Worm (Caenorhabditis elegans) whole organism, late embryonic: ENCODE results near the gene nlp-7.
A peak's percentile ranks its signal among the peaks of the same experiment; 100 is the strongest.

ENCODE experiments used
- C08G9.2 ChIP-seq: sonication (generic microtip); optimal IDR thresholded peaks from 2 replicates; lab custom pipeline; 2016; ENCODE audit warnings: mild to moderate bottlenecking, missing genetic modification characterization, moderate library complexity, missing compliant biosample characterization
- K02D7.2 ChIP-seq: sonication (generic microtip); optimal IDR thresholded peaks from 2 replicates; lab custom pipeline; 2017; ENCODE audit warnings: mild to moderate bottlenecking, missing genetic modification characterization, missing compliant biosample characterization
- T23F11.4 ChIP-seq: fragments of 200-800 bp; sonication (Bioruptor generic); optimal IDR thresholded peaks from 2 replicates; lab custom pipeline; 2018; ENCODE audit warnings: mild to moderate bottlenecking, missing genetic modification characterization, missing compliant biosample characterization
- ceh-14 ChIP-seq: sonication (generic microtip); optimal IDR thresholded peaks from 2 replicates; lab custom pipeline; 2016; ENCODE audit warnings: missing genotype, missing genetic modification characterization, missing compliant biosample characterization
- ceh-2 ChIP-seq: sonication (generic microtip); optimal IDR thresholded peaks from 2 replicates; lab custom pipeline; 2016; ENCODE audit warnings: missing genotype, missing genetic modification characterization, missing compliant biosample characterization
- ceh-30 ChIP-seq: fragments of 150-350 bp; optimal IDR thresholded peaks from 2 replicates; lab custom pipeline; 2014; ENCODE audit warnings: missing biosample characterization, missing genetic modification characterization
- ceh-31 ChIP-seq: sonication (generic microtip); optimal IDR thresholded peaks from 2 replicates; lab custom pipeline; 2016; ENCODE audit warnings: missing genetic modification characterization, missing compliant biosample characterization
- ceh-34 ChIP-seq: sonication (generic microtip); optimal IDR thresholded peaks from 2 replicates; lab custom pipeline; 2016; ENCODE audit warnings: mild to moderate bottlenecking, missing genetic modification characterization, missing compliant biosample characterization
- ceh-45 ChIP-seq: fragments of 200-800 bp; sonication (Bioruptor generic); IDR thresholded peaks from 2 replicates; pipeline ENCODE4 v1.3.6; 2022; ENCODE audit warnings: missing genetic modification reagents, missing genetic modification characterization, missing compliant biosample characterization
- ceh-48 ChIP-seq: sonication (generic microtip); optimal IDR thresholded peaks from 2 replicates; lab custom pipeline; 2016; ENCODE audit warnings: missing genetic modification characterization, inconsistent platforms, missing compliant biosample characterization
- ceh-6 ChIP-seq: fragments of 200-800 bp; sonication (Bioruptor generic); optimal IDR thresholded peaks from 2 replicates; lab custom pipeline; 2018; ENCODE audit warnings: mild to moderate bottlenecking, missing genetic modification characterization, missing compliant biosample characterization
- ceh-9 ChIP-seq: sonication (generic microtip); optimal IDR thresholded peaks from 2 replicates; lab custom pipeline; 2016; ENCODE audit warnings: mild to moderate bottlenecking, missing genetic modification characterization, inconsistent platforms, missing compliant biosample characterization
- che-1 ChIP-seq: sonication (generic microtip); optimal IDR thresholded peaks from 2 replicates; lab custom pipeline; 2016; ENCODE audit warnings: mild to moderate bottlenecking, missing genetic modification characterization, missing compliant biosample characterization
- dmd-4 ChIP-seq: sonication (generic microtip); optimal IDR thresholded peaks from 2 replicates; lab custom pipeline; 2016; ENCODE audit warnings: borderline replicate concordance, missing genetic modification characterization, missing compliant biosample characterization
- dve-1 ChIP-seq: sonication (generic microtip); optimal IDR thresholded peaks from 2 replicates; lab custom pipeline; 2017; ENCODE audit warnings: antibody characterized with exemption, mild to moderate bottlenecking, missing genetic modification characterization, missing compliant biosample characterization
- elt-2 ChIP-seq: sonication (generic microtip); optimal IDR thresholded peaks from 2 replicates; lab custom pipeline; 2016; ENCODE audit warnings: missing genetic modification reagents, missing genetic modification characterization, missing compliant biosample characterization
- elt-4 ChIP-seq: sonication (generic microtip); optimal IDR thresholded peaks from 2 replicates; lab custom pipeline; 2016; ENCODE audit warnings: missing genetic modification characterization, missing compliant biosample characterization
- eyg-1 ChIP-seq: sonication (generic microtip); optimal IDR thresholded peaks from 2 replicates; lab custom pipeline; 2016; ENCODE audit warnings: missing genotype, missing genetic modification characterization, missing compliant biosample characterization
- fkh-10 ChIP-seq: fragments of 150-350 bp; optimal IDR thresholded peaks from 2 replicates; lab custom pipeline; 2014; ENCODE audit warnings: missing biosample characterization, missing genetic modification reagents, missing genetic modification characterization
- fkh-6 ChIP-seq: sonication (generic microtip); optimal IDR thresholded peaks from 2 replicates; lab custom pipeline; 2016; ENCODE audit warnings: missing genetic modification characterization, missing compliant biosample characterization
- hlh-15 ChIP-seq: sonication (generic microtip); optimal IDR thresholded peaks from 2 replicates; lab custom pipeline; 2016; ENCODE audit warnings: missing genetic modification characterization, missing compliant biosample characterization
- hlh-30 ChIP-seq: sonication (generic microtip); optimal IDR thresholded peaks from 2 replicates; lab custom pipeline; 2017; ENCODE audit warnings: antibody characterized with exemption, missing genetic modification characterization, missing compliant biosample characterization; ENCODE audit not compliant: insufficient read depth
- hlh-6 ChIP-seq: sonication (generic microtip); optimal IDR thresholded peaks from 2 replicates; lab custom pipeline; 2016; ENCODE audit warnings: missing genotype, missing genetic modification characterization, missing compliant biosample characterization
- hlh-8 ChIP-seq: sonication (generic microtip); optimal IDR thresholded peaks from 2 replicates; lab custom pipeline; 2016; ENCODE audit warnings: missing genotype, missing genetic modification characterization, missing compliant biosample characterization
- lin-11 ChIP-seq: fragments of 200-800 bp; sonication (Bioruptor generic); optimal IDR thresholded peaks from 2 replicates; lab custom pipeline; 2018; ENCODE audit warnings: mild to moderate bottlenecking, missing genetic modification characterization, missing compliant biosample characterization
- madf-2 ChIP-seq: sonication (generic microtip); optimal IDR thresholded peaks from 2 replicates; lab custom pipeline; 2017; ENCODE audit warnings: missing genetic modification characterization, missing compliant biosample characterization
- nfya-1 ChIP-seq: sonication (generic microtip); optimal IDR thresholded peaks from 2 replicates; lab custom pipeline; 2017; ENCODE audit warnings: missing genetic modification characterization, mild to moderate bottlenecking, missing compliant biosample characterization, antibody characterized with exemption, moderate library complexity
- nhr-232 ChIP-seq: sonication (generic microtip); optimal IDR thresholded peaks from 2 replicates; lab custom pipeline; 2016; ENCODE audit warnings: missing genetic modification characterization, missing compliant biosample characterization
- npax-4 ChIP-seq: sonication (generic microtip); optimal IDR thresholded peaks from 2 replicates; lab custom pipeline; 2016; ENCODE audit warnings: missing genetic modification characterization, missing compliant biosample characterization
- pha-4 ChIP-seq: fragments of 150-350 bp; optimal IDR thresholded peaks from 2 replicates; lab custom pipeline; 2018; ENCODE audit warnings: missing biosample characterization, missing genetic modification reagents, missing genetic modification characterization
- pqm-1 ChIP-seq: sonication (generic microtip); optimal IDR thresholded peaks from 2 replicates; lab custom pipeline; 2016; ENCODE audit warnings: missing genetic modification characterization, missing compliant biosample characterization
- ref-2 ChIP-seq: sonication (generic microtip); optimal IDR thresholded peaks from 2 replicates; lab custom pipeline; 2016; ENCODE audit warnings: missing genetic modification characterization, missing compliant biosample characterization
- rnt-1 ChIP-seq: sonication (generic microtip); optimal IDR thresholded peaks from 2 replicates; lab custom pipeline; 2016; ENCODE audit warnings: missing genetic modification characterization, missing compliant biosample characterization
- sdc-2 ChIP-seq: sonication (generic microtip); optimal IDR thresholded peaks from 2 replicates; lab custom pipeline; 2016; ENCODE audit warnings: missing genotype, missing genetic modification characterization, missing compliant biosample characterization
- tbx-2 ChIP-seq: sonication (generic microtip); optimal IDR thresholded peaks from 2 replicates; lab custom pipeline; 2016; ENCODE audit warnings: missing genetic modification characterization, missing compliant biosample characterization
- tbx-7 ChIP-seq: sonication (generic microtip); optimal IDR thresholded peaks from 2 replicates; lab custom pipeline; 2016; ENCODE audit warnings: missing genotype, missing genetic modification characterization, missing compliant biosample characterization
- unc-3 ChIP-seq, 2 experiments: fragments of 200-800 bp in 1 of 2; sonication (Bioruptor generic) in 1 of 2; sonication (generic microtip) in 1 of 2; conservative IDR thresholded peaks in 1 of 2; optimal IDR thresholded peaks in 1 of 2; 2 replicates each; pipeline versions ENCODE4 v1.3.6 to Lab custom; 2016 to 2022; ENCODE audit warnings: missing compliant biosample characterization in 2 of 2, missing genetic modification characterization in 2 of 2, missing genetic modification reagents in 1 of 2
- unc-42 ChIP-seq: sonication (generic microtip); optimal IDR thresholded peaks from 2 replicates; lab custom pipeline; 2016; ENCODE audit warnings: missing genotype, missing genetic modification characterization, missing compliant biosample characterization
- unc-55 ChIP-seq: sonication (generic microtip); optimal IDR thresholded peaks from 2 replicates; lab custom pipeline; 2017; ENCODE audit warnings: missing biosample characterization, missing genetic modification reagents, missing genetic modification characterization
- zip-5 ChIP-seq: sonication (generic microtip); optimal IDR thresholded peaks from 2 replicates; lab custom pipeline; 2016; ENCODE audit warnings: missing genetic modification characterization, missing compliant biosample characterization
- ztf-16 ChIP-seq: sonication (generic microtip); optimal IDR thresholded peaks from 2 replicates; lab custom pipeline; 2017; ENCODE audit warnings: missing genetic modification characterization, missing compliant biosample characterization

The nlp-7 gene

DNA sequence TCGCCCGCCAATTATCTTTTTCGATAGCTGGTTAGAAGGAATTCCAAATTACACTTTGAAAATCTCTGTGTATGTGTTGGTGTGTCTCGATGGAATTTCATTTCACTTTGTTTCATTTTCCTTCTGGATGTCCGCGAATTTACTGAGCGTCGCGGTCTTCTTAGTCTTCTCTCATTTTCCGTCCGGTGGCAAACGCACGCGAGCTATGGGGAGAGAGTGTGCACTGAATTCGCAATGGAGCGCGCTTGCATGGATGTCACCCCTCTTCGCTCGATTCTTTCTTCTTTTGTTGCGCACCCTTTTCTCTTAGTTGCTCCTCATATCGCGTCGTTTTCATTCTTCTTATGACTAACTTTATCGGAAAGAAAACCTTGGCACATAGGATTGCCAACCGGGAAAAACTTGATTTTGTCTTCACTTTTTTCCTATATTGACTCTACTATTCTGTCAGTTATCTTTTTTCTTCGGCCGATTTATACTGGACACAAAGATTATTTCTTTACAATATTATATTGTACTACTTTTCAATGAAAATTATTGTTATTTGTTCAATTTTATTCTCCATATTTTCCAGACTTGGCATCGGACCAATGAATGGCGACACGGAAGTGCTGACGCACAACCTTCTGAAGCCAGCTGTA is 41.2 kb upstream of the nlp-7 start, which contains the start of gene dhhc-14 (continued):
- no peak for TF ChIP-seq elt-4 (tag; lab: Kevin White, UChicago)
- no peak for TF ChIP-seq npax-4 (tag; lab: Kevin White, UChicago)
- TF ChIP-seq C08G9.2 (tag; lab: Kevin White, UChicago), result peak; percentile 1
- TF ChIP-seq che-1, result no peak
- peak; percentile 16 for TF ChIP-seq madf-2 (tag; lab: Kevin White, UChicago)
- peak; percentile 79 for TF ChIP-seq tbx-2
- TF ChIP-seq ceh-2, result peak; percentile 47
- TF ChIP-seq dve-1, result no peak
- peak; percentile 31 for TF ChIP-seq unc-55 (GFP tag; lab: Kevin White, UChicago)
- no peak for TF ChIP-seq T23F11.4 (GFP tag; lab: Kevin White, UChicago)
- no peak for TF ChIP-seq zip-5 (tag; lab: Kevin White, UChicago)

DNA sequence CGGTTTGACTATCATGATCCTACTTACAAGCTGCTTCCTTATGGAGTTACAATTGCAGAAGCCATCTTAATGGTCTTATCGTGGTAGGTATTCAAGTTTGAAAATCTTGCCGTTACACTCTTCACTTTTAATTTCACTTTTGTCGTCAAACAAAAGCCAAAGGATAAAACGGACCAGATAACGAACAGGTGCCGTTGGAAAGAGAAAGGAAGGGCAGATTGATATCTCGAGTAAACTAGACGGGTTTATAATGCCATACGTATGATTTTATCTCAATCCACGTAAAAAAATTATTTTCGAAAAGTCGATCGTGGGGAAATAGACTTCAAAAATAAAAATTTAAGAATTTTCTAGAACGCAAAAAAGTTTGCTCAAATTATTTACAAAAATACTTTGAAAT is 39.0 kb upstream of the nlp-7 start:
- TF ChIP-seq ceh-48 (tag; lab: Kevin White, UChicago) (no peak), sdc-2 (tag; lab: Kevin White, UChicago) (no peak), ceh-2 (no peak), ceh-30 (tag; lab: Kevin White, UChicago) (no peak), ceh-6 (GFP tag; lab: Kevin White, UChicago) (no peak), unc-3 (GFP tag; conservative IDR thresholded peaks at IDR 0.05; lab: Robert Waterston, UW) (no peak), unc-3 (tag; optimal IDR thresholded peaks at IDR 0.05; lab: Kevin White, UChicago) (no peak), K02D7.2 (tag; lab: Kevin White, UChicago) (no peak), elt-4 (tag; lab: Kevin White, UChicago) (no peak), T23F11.4 (GFP tag; lab: Kevin White, UChicago) (no peak), ceh-14 (no peak)

ce11 chrX:8556614-8557196 is 36.3 kb upstream of the nlp-7 start, which contains the start of gene utx-1:
utx-1 (plus strand) TSS chrX:8557146.
- TF ChIP-seq ztf-16 (tag; lab: Kevin White, UChicago) (peak; percentile 19), ceh-30 (tag; lab: Kevin White, UChicago) (no peak), pha-4 (tag; lab: Kevin White, UChicago) (no peak), ref-2 (tag; lab: Kevin White, UChicago) (peak; percentile 50), dmd-4 (no peak), sdc-2 (tag; lab: Kevin White, UChicago) (peak; percentile 68), ceh-6 (GFP tag; lab: Kevin White, UChicago) (no peak), hlh-15 (no peak), ceh-48 (tag; lab: Kevin White, UChicago) (peak; percentile 39), fkh-6 (tag; lab: Kevin White, UChicago) (peak; percentile 17), ceh-14 (peak; percentile 17), rnt-1 (no peak), ceh-45 (GFP tag; lab: Robert Waterston, UW) (no peak), unc-55 (GFP tag; lab: Kevin White, UChicago) (peak; percentile 24), ceh-9 (no peak), ceh-31 (peak; percentile 80), nfya-1 (tag; lab: Kevin White, UChicago) (peak; percentile 62), pqm-1 (tag; lab: Kevin White, UChicago) (no peak), tbx-2 (peak; percentile 43), ceh-34 (tag; lab: Kevin White, UChicago) (peak; percentile 44), tbx-7 (tag; lab: Kevin White, UChicago) (no peak), unc-42 (peak; percentile 42), nhr-232 (tag; lab: Kevin White, UChicago) (no peak), hlh-6 (tag; lab: Kevin White, UChicago) (peak; percentile 57), hlh-30 (tag; lab: Kevin White, UChicago) (peak; percentile 35), elt-2 (tag; lab: Kevin White, UChicago) (peak; percentile 13), eyg-1 (no peak), elt-4 (tag; lab: Kevin White, UChicago) (no peak), fkh-10 (GFP tag; lab: Kevin White, UChicago) (no peak), ceh-2 (peak; percentile 35), hlh-8 (no peak), lin-11 (tag; lab: Kevin White, UChicago) (no peak), che-1 (no peak)
